Fruit fly (Drosophila melanogaster): ENCODE measurements around the gene GluProRS.

DNA sequence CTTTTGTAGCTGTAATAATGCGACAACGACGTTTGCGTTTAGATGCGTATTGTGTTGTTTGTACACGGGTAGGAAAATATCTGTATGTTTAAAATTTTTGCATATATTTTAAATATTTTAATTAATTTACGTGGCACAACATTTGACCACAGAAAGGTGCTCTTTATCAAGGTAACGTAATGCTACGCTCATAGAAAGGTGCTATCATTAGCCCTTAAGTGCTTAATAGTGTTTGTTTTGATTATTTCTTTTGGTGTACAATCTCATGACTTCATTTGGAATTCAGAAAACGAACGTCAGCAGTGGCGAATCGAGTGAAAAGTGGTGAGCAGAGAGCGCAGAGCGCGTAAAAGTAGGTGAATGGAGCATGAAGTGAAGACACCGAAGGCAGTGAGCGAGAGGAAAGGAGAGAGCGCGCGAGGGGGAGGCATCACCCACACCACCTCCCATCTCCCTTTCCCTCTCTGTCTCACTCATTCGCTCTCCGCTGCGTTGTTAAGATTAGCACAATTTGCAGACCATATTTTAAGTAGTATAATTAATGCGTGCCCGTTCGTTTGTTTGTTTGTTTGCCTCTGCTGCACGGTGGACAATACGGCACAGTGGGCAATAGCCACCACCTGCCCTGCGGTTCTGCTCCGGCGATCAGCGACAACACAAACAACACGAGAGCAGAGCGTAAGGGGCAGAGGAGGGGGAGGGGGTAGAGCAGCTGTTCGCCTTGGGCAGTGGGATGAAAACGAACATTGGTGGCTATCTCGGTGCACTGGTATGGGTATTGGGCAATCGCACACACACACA lies 36.3 kb downstream of the GluProRS start:
- TF ChIP-seq usp (GFP tag; optimal IDR thresholded peaks at IDR 0.05) (no peak), psq (optimal IDR thresholded peaks at IDR 0.05) (no peak), Dll (optimal IDR thresholded peaks at IDR 0.05) (no peak), EcR (GFP tag; optimal IDR thresholded peaks at IDR 0.05) (no peak), CG8478 (optimal IDR thresholded peaks at IDR 0.05) (no peak)

All from whole organism.